Worm (Caenorhabditis elegans): ENCODE results near the gene aqp-11.

aqp-11 gene

ce11 chrIII:13721066-13721465 lies 48.0 kb downstream of the aqp-11 start (continued):
- TF ChIP-seq ama-1 (optimal IDR thresholded peaks at IDR 0.05) (no peak), ama-1 (GFP tag; optimal IDR thresholded peaks at IDR 0.05) (no peak), attf-6 (GFP tag; IDR thresholded peaks at IDR 0.05) (no peak), C17E4.6 (GFP tag; IDR thresholded peaks at IDR 0.05) (no peak), K12H6.12 (tag; optimal IDR thresholded peaks at IDR 0.05) (peak; percentile 52), unc-130 (GFP tag; optimal IDR thresholded peaks at IDR 0.05) (no peak), F33H1.4 (GFP tag; IDR thresholded peaks at IDR 0.05) (no peak), ceh-79 (tag; optimal IDR thresholded peaks at IDR 0.05) (peak; percentile 27), F39B2.1 (GFP tag; IDR thresholded peaks at IDR 0.05) (no peak), B0261.1 (tag; optimal IDR thresholded peaks at IDR 0.05) (no peak), lsy-27 (tag; optimal IDR thresholded peaks at IDR 0.05; ENCODE audit: borderline replicate concordance, insufficient read depth) (no peak), hrde-1 (tag; optimal IDR thresholded peaks at IDR 0.05; ENCODE audit: borderline replicate concordance) (no peak), T26A5.8 (tag; optimal IDR thresholded peaks at IDR 0.05) (no peak), B0019.2 (GFP tag; conservative IDR thresholded peaks at IDR 0.05) (no peak), dpff-1 (tag; optimal IDR thresholded peaks at IDR 0.05) (no peak)

- 0 out of 2 replicates have a peak, but pooled peaks have one; percentile 23 for TF ChIP-seq Y56A3A.18 (GFP tag; IDR thresholded peaks at IDR 0.05)
- TF ChIP-seq zim-3 (tag; optimal IDR thresholded peaks at IDR 0.05), result no peak
Observed at ce11 chrIII:13721944-13722343, 48.9 kb downstream of the aqp-11 start.

- TF ChIP-seq die-1 (tag; optimal IDR thresholded peaks at IDR 0.05), result no peak
- TF ChIP-seq dox-1 (GFP tag; IDR thresholded peaks at IDR 0.05), result peak; percentile 55
- no peak for TF ChIP-seq mcd-1 (GFP tag; IDR thresholded peaks at IDR 0.05)
- TF ChIP-seq madf-8 (GFP tag; conservative IDR thresholded peaks at IDR 0.05), result no peak
- no peak for TF ChIP-seq ceh-40 (GFP tag; IDR thresholded peaks at IDR 0.05)
- TF ChIP-seq sdz-38 (tag; optimal IDR thresholded peaks at IDR 0.05), result no peak
- no peak for TF ChIP-seq ccch-3 (GFP tag; optimal IDR thresholded peaks at IDR 0.05)
- TF ChIP-seq hmg-1.2 (GFP tag; IDR thresholded peaks at IDR 0.05), result 0 out of 2 replicates have a peak, but pooled peaks have one; percentile 11
- no peak for TF ChIP-seq B0035.1 (tag; optimal IDR thresholded peaks at IDR 0.05)
- TF ChIP-seq ekl-4 (GFP tag; IDR thresholded peaks at IDR 0.05), result 0 out of 2 replicates have a peak, but pooled peaks have one; percentile 28
- TF ChIP-seq sptf-2 (GFP tag; optimal IDR thresholded peaks at IDR 0.05), result no peak
- TF ChIP-seq cebp-1 (GFP tag; IDR thresholded peaks at IDR 0.05), result no peak
- TF ChIP-seq cebp-1 (tag; optimal IDR thresholded peaks at IDR 0.05), result peak; percentile 28
- peak; percentile 47; the same call in 1 of the 2 replicates for TF ChIP-seq zfh-2 (GFP tag; conservative IDR thresholded peaks at IDR 0.05)
- peak; percentile 55 for TF ChIP-seq mel-28 (tag; optimal IDR thresholded peaks at IDR 0.05; ENCODE audit: borderline replicate concordance)
- TF ChIP-seq let-526 (GFP tag; IDR thresholded peaks at IDR 0.05), result no peak
- no peak for TF ChIP-seq Y67H2A.10 (GFP tag; conservative IDR thresholded peaks at IDR 0.05)
Observed at ce11 chrIII:13722387-13723122, 49.5 kb downstream of the aqp-11 start.
